Fruit fly (Drosophila melanogaster) whole organism, embryonic: ENCODE data around the gene Ank2.

Experiments
- Atf6 ChIP-seq: fragments of 200-800 bp; sonication (Bioruptor generic); IDR thresholded peaks from 2 replicates; pipeline ENCODE4 v1.3.6; 2022; ENCODE audit warnings: missing biosample characterization, missing genetic modification characterization
- BEAF-32 ChIP-seq: fragments of 200-800 bp; sonication (Bioruptor generic); optimal IDR thresholded peaks from 3 replicates; lab custom pipeline; 2017; ENCODE audit warnings: missing biosample characterization, missing genetic modification characterization, mild to moderate bottlenecking, moderate library complexity, missing genetic modification reagents
- Bgb ChIP-seq: fragments of 200-800 bp; sonication (Bioruptor generic); IDR thresholded peaks from 2 replicates; pipeline ENCODE4 v1.3.6; 2022; ENCODE audit warnings: missing biosample characterization, missing genetic modification characterization; ENCODE audit not compliant: partially characterized antibody
- CG10321 ChIP-seq: fragments of 200-800 bp; sonication (Bioruptor generic); IDR thresholded peaks from 2 replicates; pipeline ENCODE4 v1.3.6; 2022; ENCODE audit warnings: missing biosample characterization, missing genetic modification characterization
- CG10979 ChIP-seq: fragments of 200-800 bp; sonication (Bioruptor generic); optimal IDR thresholded peaks from 2 replicates; lab custom pipeline; 2018; ENCODE audit warnings: missing biosample characterization, mild to moderate bottlenecking, missing genetic modification characterization, moderate library complexity
- CG11456 ChIP-seq: fragments of 200-800 bp; sonication (Bioruptor generic); IDR thresholded peaks from 3 replicates; pipeline ENCODE4 v1.3.6; 2022; ENCODE audit warnings: missing biosample characterization, missing genetic modification characterization
- CG12659 ChIP-seq: fragments of 200-800 bp; sonication (Bioruptor generic); optimal IDR thresholded peaks from 3 replicates; lab custom pipeline; 2017; ENCODE audit warnings: mild to moderate bottlenecking, missing biosample characterization, missing genetic modification reagents, missing genetic modification characterization
- CG14014 ChIP-seq: fragments of 200-800 bp; sonication (Bioruptor generic); IDR thresholded peaks from 2 replicates; pipeline ENCODE4 v1.3.6; 2022; ENCODE audit warnings: missing biosample characterization, missing genetic modification characterization
- CG14441 ChIP-seq: fragments of 200-800 bp; sonication (Bioruptor generic); IDR thresholded peaks from 2 replicates; pipeline ENCODE4 v1.3.6; 2022; ENCODE audit warnings: missing biosample characterization, missing genetic modification characterization
- CG1603 ChIP-seq: fragments of 200-800 bp; sonication (Bioruptor generic); optimal IDR thresholded peaks from 2 replicates; lab custom pipeline; 2019; ENCODE audit warnings: missing biosample characterization, mild to moderate bottlenecking, missing genetic modification characterization, moderate library complexity
- CG16863 ChIP-seq: fragments of 200-800 bp; sonication (Bioruptor generic); optimal IDR thresholded peaks from 3 replicates; lab custom pipeline; 2016; ENCODE audit warnings: missing biosample characterization, missing genetic modification characterization
- CG17568 ChIP-seq: fragments of 200-800 bp; sonication (Bioruptor generic); optimal IDR thresholded peaks from 2 replicates; lab custom pipeline; 2018; ENCODE audit warnings: missing biosample characterization, mild to moderate bottlenecking, missing genetic modification characterization, moderate library complexity
- CG17912 ChIP-seq: fragments of 200-800 bp; sonication (Bioruptor generic); optimal IDR thresholded peaks from 2 replicates; lab custom pipeline; 2018; ENCODE audit warnings: missing biosample characterization, mild to moderate bottlenecking, missing genetic modification characterization
- CG2116 ChIP-seq: fragments of 200-800 bp; sonication (Bioruptor generic); optimal IDR thresholded peaks from 3 replicates; lab custom pipeline; 2018; ENCODE audit warnings: missing biosample characterization, mild to moderate bottlenecking, missing genetic modification characterization
- CG2199 ChIP-seq: fragments of 200-800 bp; sonication (Bioruptor generic); IDR thresholded peaks from 3 replicates; pipeline ENCODE4 v1.3.6; 2022; ENCODE audit warnings: missing biosample characterization, missing genetic modification characterization
- CG30020 ChIP-seq: fragments of 200-800 bp; optimal IDR thresholded peaks from 2 replicates; lab custom pipeline; 2019; ENCODE audit warnings: missing biosample characterization, mild to moderate bottlenecking, missing genetic modification characterization, moderate library complexity
- CG4404 ChIP-seq: fragments of 200-800 bp; sonication (Bioruptor generic); IDR thresholded peaks from 2 replicates; pipeline ENCODE4 v1.3.6; 2022; ENCODE audit warnings: missing biosample characterization, missing genetic modification characterization
- CG9817 ChIP-seq: fragments of 200-800 bp; sonication (Bioruptor generic); optimal IDR thresholded peaks from 2 replicates; lab custom pipeline; 2018; ENCODE audit warnings: missing biosample characterization, mild to moderate bottlenecking, missing genetic modification characterization, moderate library complexity
- CoRest ChIP-seq: fragments of 200-800 bp; sonication (Bioruptor generic); optimal IDR thresholded peaks from 3 replicates; lab custom pipeline; 2018; ENCODE audit warnings: missing biosample characterization, mild to moderate bottlenecking, missing genetic modification characterization, moderate library complexity
- Dp ChIP-seq: fragments of 200-800 bp; sonication (Bioruptor generic); optimal IDR thresholded peaks from 2 replicates; lab custom pipeline; 2018; ENCODE audit warnings: missing biosample characterization, mild to moderate bottlenecking, missing genetic modification characterization, moderate library complexity
- E2f2 ChIP-seq: fragments of 200-800 bp; sonication (Bioruptor generic); IDR thresholded peaks from 2 replicates; pipeline ENCODE4 v1.3.6; 2022; ENCODE audit warnings: missing biosample characterization, missing genetic modification characterization
- Ets65A ChIP-seq: fragments of 200-800 bp; sonication (Bioruptor generic); peaks from one replicate; lab custom pipeline; 2016; ENCODE audit warnings: missing biosample characterization, missing genetic modification characterization
- Ets97D ChIP-seq: fragments of 200-800 bp; sonication (Bioruptor generic); optimal IDR thresholded peaks from 3 replicates; lab custom pipeline; 2016; ENCODE audit warnings: missing biosample characterization, missing genetic modification characterization
- HLHmδ ChIP-seq: fragments of 200-800 bp; sonication (Bioruptor generic); optimal IDR thresholded peaks from 2 replicates; lab custom pipeline; 2018; ENCODE audit warnings: missing biosample characterization, mild to moderate bottlenecking, missing genetic modification characterization, moderate library complexity
- Hmr ChIP-seq: fragments of 200-800 bp; sonication (Bioruptor generic); optimal IDR thresholded peaks from 3 replicates; lab custom pipeline; 2017; ENCODE audit warnings: mild to moderate bottlenecking, missing biosample characterization, missing genetic modification reagents, missing genetic modification characterization
- Hr51 ChIP-seq, 2 experiments: fragments of 200-800 bp; sonication (Bioruptor generic); optimal IDR thresholded peaks; 2 replicates in 1 of 2; 3 replicates in 1 of 2; lab custom pipeline; 2016 to 2018; ENCODE audit warnings: missing biosample characterization in 2 of 2, missing genetic modification characterization in 2 of 2, mild to moderate bottlenecking in 1 of 2, moderate library complexity in 1 of 2
- Kr ChIP-seq: fragments of 200-800 bp; sonication (Bioruptor generic); optimal IDR thresholded peaks from 2 replicates; lab custom pipeline; 2017; ENCODE audit warnings: missing biosample characterization, mild to moderate bottlenecking, missing genetic modification characterization
- Lhr ChIP-seq: fragments of 200-800 bp; sonication (Bioruptor generic); optimal IDR thresholded peaks from 3 replicates; lab custom pipeline; 2017; ENCODE audit warnings: mild to moderate bottlenecking, missing biosample characterization, missing genetic modification reagents, missing genetic modification characterization
- MBD-R2 ChIP-seq: fragments of 200-800 bp; sonication (Bioruptor generic); IDR thresholded peaks from 2 replicates; pipeline ENCODE4 v1.3.6; 2022; ENCODE audit warnings: missing biosample characterization, missing genetic modification characterization
- Mad ChIP-seq: fragments of 200-800 bp; sonication (Bioruptor generic); optimal IDR thresholded peaks from 2 replicates; lab custom pipeline; 2016; ENCODE audit warnings: missing biosample characterization, missing genetic modification characterization
- Mrtf ChIP-seq: fragments of 200-800 bp; sonication (Bioruptor generic); IDR thresholded peaks from 3 replicates; pipeline ENCODE4 v1.3.6; 2022; ENCODE audit warnings: missing biosample characterization, missing genetic modification characterization
- Myb ChIP-seq: fragments of 200-800 bp; sonication (Bioruptor generic); optimal IDR thresholded peaks from 2 replicates; lab custom pipeline; 2016; ENCODE audit warnings: missing biosample characterization, missing genetic modification characterization
- Ravus ChIP-seq: fragments of 200-800 bp; sonication (Bioruptor generic); IDR thresholded peaks from 2 replicates; pipeline ENCODE4 v1.3.6; 2022; ENCODE audit warnings: missing biosample characterization, missing genetic modification characterization
- TFAM ChIP-seq: fragments of 200-800 bp; sonication (Bioruptor generic); optimal IDR thresholded peaks from 2 replicates; lab custom pipeline; 2017; ENCODE audit warnings: missing biosample characterization, missing genetic modification characterization, inconsistent platforms
- Xbp1 ChIP-seq: fragments of 200-800 bp; sonication (Bioruptor generic); optimal IDR thresholded peaks from 3 replicates; lab custom pipeline; 2016; ENCODE audit warnings: missing biosample characterization, mild to moderate bottlenecking, missing genetic modification characterization
- caup ChIP-seq: fragments of 200-800 bp; sonication (Bioruptor generic); optimal IDR thresholded peaks from 3 replicates; lab custom pipeline; 2017; ENCODE audit warnings: missing biosample characterization, mild to moderate bottlenecking, missing genetic modification characterization, moderate library complexity; ENCODE audit not compliant: severe bottlenecking
- crp ChIP-seq, 2 experiments: fragments of 200-800 bp; sonication (Bioruptor generic); optimal IDR thresholded peaks; 2 replicates in 1 of 2; 3 replicates in 1 of 2; lab custom pipeline; 2017; ENCODE audit warnings: missing biosample characterization in 2 of 2, missing genetic modification characterization in 2 of 2, mild to moderate bottlenecking in 1 of 2, moderate library complexity in 1 of 2
- fd102C ChIP-seq: fragments of 200-800 bp; sonication (Bioruptor generic); optimal IDR thresholded peaks from 2 replicates; lab custom pipeline; 2018; ENCODE audit warnings: missing biosample characterization, mild to moderate bottlenecking, missing genetic modification characterization, moderate library complexity
- gcm2 ChIP-seq: fragments of 200-800 bp; sonication (Bioruptor generic); optimal IDR thresholded peaks from 2 replicates; lab custom pipeline; 2016; ENCODE audit warnings: missing biosample characterization, missing genetic modification characterization
- gfzf ChIP-seq: fragments of 200-800 bp; sonication (Bioruptor generic); optimal IDR thresholded peaks from 2 replicates; lab custom pipeline; 2016; ENCODE audit warnings: missing biosample characterization, mild to moderate bottlenecking, missing genetic modification characterization, moderate library complexity
- inv ChIP-seq: fragments of 200-800 bp; sonication (Bioruptor generic); IDR thresholded peaks from 2 replicates; pipeline ENCODE4 v1.3.6; 2022; ENCODE audit warnings: missing biosample characterization, missing genetic modification characterization; ENCODE audit not compliant: partially characterized antibody
- jing ChIP-seq: fragments of 200-800 bp; sonication (Bioruptor generic); optimal IDR thresholded peaks from 2 replicates; lab custom pipeline; 2018; ENCODE audit warnings: missing biosample characterization, mild to moderate bottlenecking, missing genetic modification characterization
- nmo ChIP-seq: fragments of 200-800 bp; sonication (Bioruptor generic); optimal IDR thresholded peaks from 2 replicates; lab custom pipeline; 2018; ENCODE audit warnings: missing biosample characterization, mild to moderate bottlenecking, missing genetic modification characterization, moderate library complexity
- onecut ChIP-seq: fragments of 200-800 bp; sonication (Bioruptor generic); IDR thresholded peaks from 2 replicates; pipeline ENCODE4 v1.3.6; 2022; ENCODE audit warnings: missing biosample characterization, missing genetic modification characterization
- peb ChIP-seq: fragments of 200-800 bp; sonication (Bioruptor generic); IDR thresholded peaks from 2 replicates; pipeline ENCODE4 v1.3.6; 2022; ENCODE audit warnings: missing biosample characterization, missing genetic modification characterization
- pzg ChIP-seq: fragments of 200-800 bp; sonication (Bioruptor generic); optimal IDR thresholded peaks from 3 replicates; lab custom pipeline; 2018; ENCODE audit warnings: missing biosample characterization, mild to moderate bottlenecking, missing genetic modification characterization, moderate library complexity
- row ChIP-seq: fragments of 200-800 bp; sonication (Bioruptor generic); IDR thresholded peaks from 3 replicates; pipeline ENCODE4 v1.3.6; 2022; ENCODE audit warnings: missing biosample characterization, missing genetic modification characterization
- stwl ChIP-seq: fragments of 200-800 bp; sonication (Bioruptor generic); optimal IDR thresholded peaks from 3 replicates; lab custom pipeline; 2018; ENCODE audit warnings: missing biosample characterization, mild to moderate bottlenecking, missing genetic modification characterization, moderate library complexity
- tap ChIP-seq: fragments of 200-800 bp; optimal IDR thresholded peaks from 3 replicates; lab custom pipeline; 2019; ENCODE audit warnings: missing biosample characterization, mild to moderate bottlenecking, missing genetic modification characterization, moderate library complexity
- twi ChIP-seq: fragments of 200-800 bp; optimal IDR thresholded peaks from 2 replicates; lab custom pipeline; 2019; ENCODE audit warnings: missing biosample characterization, mild to moderate bottlenecking, missing genetic modification characterization, moderate library complexity
- vvl ChIP-seq: fragments of 200-800 bp; sonication (Bioruptor generic); IDR thresholded peaks from 2 replicates; pipeline ENCODE4 v1.3.6; 2022; ENCODE audit warnings: missing biosample characterization, missing genetic modification characterization

The Ank2 gene

DNA sequence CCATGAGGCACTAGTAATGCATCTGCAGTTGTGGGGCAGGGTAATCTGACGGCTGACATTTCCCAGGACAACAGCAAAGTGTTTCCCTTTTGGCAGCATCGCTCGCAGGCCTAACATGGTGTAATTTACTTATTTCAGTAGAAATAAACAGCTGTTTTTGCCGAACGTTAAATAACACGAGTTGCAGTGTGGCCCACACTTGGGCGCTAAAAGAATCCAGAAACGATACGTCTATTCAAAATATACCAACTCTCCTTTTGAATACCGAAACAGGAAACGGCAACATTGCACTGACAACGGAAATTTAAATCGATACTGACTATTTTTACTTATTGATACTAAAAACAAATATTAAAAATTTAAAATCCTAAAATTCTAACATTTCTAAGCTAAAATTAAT lies 76.7 kb downstream of the Ank2 start, which contains the start of gene CG7506 (continued):
- no peak for TF ChIP-seq Mad
- no peak for TF ChIP-seq CG10979 (tag; lab: Kevin White, UChicago)
- no peak for TF ChIP-seq CG11456 (GFP tag; lab: Robert Waterston, UW)
- TF ChIP-seq CG1603 (tag; lab: Kevin White, UChicago): peak; percentile 60
- no peak for TF ChIP-seq tap (tag; lab: Kevin White, UChicago)
- no peak for TF ChIP-seq gcm2
- no peak for TF ChIP-seq peb
- TF ChIP-seq nmo: no peak
- TF ChIP-seq vvl (GFP tag; lab: Robert Waterston, UW): peak; percentile 17; the same call in 1 of the 2 replicates
- TF ChIP-seq CG16863: no peak
- no peak for TF ChIP-seq inv
- TF ChIP-seq CG14441 (GFP tag; lab: Robert Waterston, UW): no peak
- TF ChIP-seq CG17912: peak; percentile 8
- no peak for TF ChIP-seq CG30020 (tag; lab: Kevin White, UChicago)
- no peak for TF ChIP-seq fd102C (GFP tag; lab: Kevin White, UChicago)
- TF ChIP-seq CG17568 (GFP tag; lab: Kevin White, UChicago): no peak
- 0 out of 2 replicates have a peak, but pooled peaks have one; percentile 15 for TF ChIP-seq Atf6 (GFP tag; lab: Robert Waterston, UW)
- TF ChIP-seq CG2116: peak; percentile 21
- TF ChIP-seq row (GFP tag; lab: Robert Waterston, UW): peak; percentile 8; the same call in 1 of the 3 replicates
- TF ChIP-seq onecut: 0 out of 2 replicates have a peak, but pooled peaks have one; percentile 13
- no peak for TF ChIP-seq HLHmδ (GFP tag; lab: Kevin White, UChicago)
- no peak for TF ChIP-seq CG4404
- TF ChIP-seq Kr (GFP tag; lab: Kevin White, UChicago): no peak
- TF ChIP-seq CG12659 (GFP tag; lab: Kevin White, UChicago): peak; percentile 30
- TF ChIP-seq Ets65A (GFP tag; lab: Kevin White, UChicago): peak; percentile 85
- no peak for TF ChIP-seq CG2199 (GFP tag; lab: Robert Waterston, UW)
- TF ChIP-seq CG9817 (tag; lab: Kevin White, UChicago): peak; percentile 3
- no peak for TF ChIP-seq Xbp1 (GFP tag; lab: Kevin White, UChicago)
- TF ChIP-seq CG14014 (GFP tag; lab: Robert Waterston, UW): no peak
- TF ChIP-seq CG10321 (GFP tag; lab: Robert Waterston, UW): no peak
- TF ChIP-seq Hmr: peak; percentile 38
- peak; percentile 42 for TF ChIP-seq Lhr (GFP tag; lab: Kevin White, UChicago)
- TF ChIP-seq TFAM (GFP tag; lab: Kevin White, UChicago): no peak
- TF ChIP-seq jing (GFP tag; lab: Kevin White, UChicago): no peak
- TF ChIP-seq BEAF-32 (GFP tag; lab: Kevin White, UChicago): peak; percentile 24
- TF ChIP-seq twi (tag; lab: Kevin White, UChicago): no peak
- peak; percentile 1 for TF ChIP-seq caup (GFP tag; lab: Kevin White, UChicago)

DNA sequence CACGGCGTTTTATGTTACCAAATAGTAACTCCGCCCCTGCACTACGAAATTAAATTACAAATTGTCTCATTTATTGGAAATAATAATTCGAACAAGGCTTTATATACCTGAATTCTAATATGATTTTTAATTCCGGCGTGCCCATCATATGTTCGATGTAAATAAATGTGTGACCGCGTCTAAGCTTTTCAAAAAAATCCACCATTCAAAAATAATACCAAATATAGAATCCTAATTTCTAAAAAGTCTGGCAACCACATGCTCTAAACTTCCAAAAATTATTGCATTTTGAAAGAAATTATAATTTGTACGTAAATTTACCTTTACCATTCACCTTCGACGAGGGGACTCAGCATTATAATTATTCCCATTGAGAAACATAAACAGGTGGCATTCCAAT lies 77.9 kb downstream of the Ank2 start, which contains the start of gene Urm1:
Urm1 (minus strand) TSS at position 150 of the 400 bp plus-strand sequence.
- TF ChIP-seq CoRest (tag; lab: Kevin White, UChicago) (peak; percentile 4), Bgb (GFP tag; lab: Robert Waterston, UW) (no peak), MBD-R2 (GFP tag; lab: Robert Waterston, UW) (peak; percentile 60), Myb (peak; percentile 57), Hr51 (GFP tag; optimal IDR thresholded peaks at IDR 0.05; lab: Kevin White, UChicago) (peak in 1 of 2 experiments; percentile 9), E2f2 (GFP tag; lab: Robert Waterston, UW) (peak; percentile 59), pzg (GFP tag; lab: Kevin White, UChicago) (peak; percentile 31), stwl (tag; lab: Kevin White, UChicago) (peak; percentile 44), Ets97D (GFP tag; lab: Kevin White, UChicago) (peak; percentile 47), crp (GFP tag; optimal IDR thresholded peaks at IDR 0.05; lab: Kevin White, UChicago) (peak in 1 of 2 experiments; percentile 75), Mrtf (GFP tag; lab: Robert Waterston, UW) (no peak), Dp (GFP tag; lab: Kevin White, UChicago) (peak; percentile 26), gfzf (GFP tag; lab: Kevin White, UChicago) (peak; percentile 68), Ravus (GFP tag; lab: Robert Waterston, UW) (no peak)
